Worm (Caenorhabditis elegans): ENCODE measurements around the gene bgal-2.

DNA sequence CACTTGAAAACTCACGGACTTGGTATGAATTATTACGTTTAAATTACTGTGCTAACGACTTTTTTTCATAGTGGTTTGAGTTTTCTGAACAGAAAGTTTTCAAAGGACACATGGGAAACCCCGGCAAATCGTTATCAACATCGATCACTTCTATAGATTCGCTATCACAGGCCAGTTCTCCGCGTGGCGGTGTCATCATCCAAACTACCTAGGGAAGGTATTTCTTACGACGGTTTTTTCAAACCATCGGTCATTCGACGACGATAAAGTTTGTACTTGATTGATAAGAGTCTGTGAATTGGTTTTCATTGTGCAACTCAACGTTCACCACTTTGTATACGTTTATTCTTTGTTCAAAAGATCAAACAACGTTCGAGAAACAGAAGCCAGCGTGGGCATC, 39.7 kb upstream of the bgal-2 start:
- no peak for TF ChIP-seq nhr-28 (tag; optimal IDR thresholded peaks at IDR 0.05)
- no peak for TF ChIP-seq sup-37 (GFP tag; optimal IDR thresholded peaks at IDR 0.05)
- TF ChIP-seq nhr-90 (tag; optimal IDR thresholded peaks at IDR 0.05; ENCODE audit: poor library complexity): peak; percentile 37
- TF ChIP-seq snu-23 (GFP tag; optimal IDR thresholded peaks at IDR 0.05): no peak
- TF ChIP-seq lin-13 (GFP tag; optimal IDR thresholded peaks at IDR 0.05): no peak
- TF ChIP-seq jun-1 (tag; optimal IDR thresholded peaks at IDR 0.05): no peak
- no peak for TF ChIP-seq mep-1 (tag; optimal IDR thresholded peaks at IDR 0.05)
- TF ChIP-seq pag-3 (tag; optimal IDR thresholded peaks at IDR 0.05; ENCODE audit: borderline replicate concordance, insufficient read depth): no peak

Measured in whole organism, L1 larva.